Worm (Caenorhabditis elegans) whole organism, late embryonic: Measurements from ENCODE around the gene C07A4.2.

Experiments
- ama-1 ChIP-seq: fragments of 150-350 bp; optimal IDR thresholded peaks from 2 replicates; lab custom pipeline; 2014
- ceh-45 ChIP-seq: fragments of 200-800 bp; sonication (Bioruptor generic); IDR thresholded peaks from 2 replicates; pipeline ENCODE4 v1.3.6; 2022; ENCODE audit warnings: missing genetic modification reagents, missing genetic modification characterization, missing compliant biosample characterization
- dve-1 ChIP-seq: sonication (generic microtip); optimal IDR thresholded peaks from 2 replicates; lab custom pipeline; 2017; ENCODE audit warnings: antibody characterized with exemption, mild to moderate bottlenecking, missing genetic modification characterization, missing compliant biosample characterization
- gmeb-2 ChIP-seq: sonication (generic microtip); optimal IDR thresholded peaks from 2 replicates; lab custom pipeline; 2016; ENCODE audit warnings: missing genetic modification characterization, inconsistent platforms, missing compliant biosample characterization
- lin-11 ChIP-seq: fragments of 200-800 bp; sonication (Bioruptor generic); optimal IDR thresholded peaks from 2 replicates; lab custom pipeline; 2018; ENCODE audit warnings: mild to moderate bottlenecking, missing genetic modification characterization, missing compliant biosample characterization
- madf-2 ChIP-seq: sonication (generic microtip); optimal IDR thresholded peaks from 2 replicates; lab custom pipeline; 2017; ENCODE audit warnings: missing genetic modification characterization, missing compliant biosample characterization

DNA sequence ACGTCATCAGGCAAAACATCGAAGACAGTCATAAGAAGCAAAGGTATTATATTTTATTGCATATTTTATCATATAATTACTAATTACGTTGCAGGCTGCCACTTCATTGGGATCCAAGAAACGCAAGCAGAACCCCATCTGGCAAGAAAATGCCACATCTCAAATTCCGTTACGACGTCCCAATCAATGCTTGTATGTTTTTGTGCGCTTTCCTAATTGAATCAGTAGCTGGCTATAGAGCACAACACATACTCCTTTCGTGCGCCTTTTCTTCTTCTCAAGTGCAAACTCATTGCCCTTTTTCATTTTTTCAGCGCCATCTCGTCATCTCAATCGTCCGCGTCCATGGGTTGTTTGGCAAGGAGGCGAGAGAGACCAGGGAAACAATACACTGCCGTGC is 21.1 kb upstream of the C07A4.2 start:
- no peak for TF ChIP-seq ama-1 (lab: Kevin White, UChicago)
- no peak for TF ChIP-seq dve-1 (tag; lab: Kevin White, UChicago)
- no peak for TF ChIP-seq lin-11 (tag; lab: Kevin White, UChicago)
- no peak for TF ChIP-seq gmeb-2
- TF ChIP-seq ceh-45, result no peak
- no peak for TF ChIP-seq madf-2 (tag; lab: Kevin White, UChicago)
